Worm (Caenorhabditis elegans): ENCODE measurements around the gene F38E9.4.

Gene F38E9.4

DNA sequence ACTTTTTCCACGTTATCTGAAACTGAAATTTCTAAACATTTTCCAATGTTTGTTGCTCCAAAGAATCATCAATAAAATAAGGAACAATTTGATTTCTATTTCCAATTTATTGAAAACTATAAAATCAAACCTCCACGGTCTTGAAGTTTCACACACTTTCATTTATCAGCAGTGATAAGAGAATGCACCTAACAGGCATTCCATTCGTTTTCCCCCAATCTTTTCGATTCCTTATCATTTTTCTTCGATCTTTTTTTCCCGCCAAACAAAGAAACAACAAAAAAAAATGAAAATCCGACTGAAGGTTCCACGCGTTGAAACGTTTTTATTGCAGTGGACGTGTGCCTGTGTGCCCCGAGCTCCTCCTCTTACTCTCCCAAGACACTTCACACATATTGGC is 4.9 kb downstream of the F38E9.4 start, which contains the start of gene nas-39:
TSS of gene nas-39 (plus strand) at position 269 of the 400 bp plus-strand sequence.
- TF ChIP-seq repo-1 (tag; optimal IDR thresholded peaks at IDR 0.05) (no peak), dox-1 (GFP tag; IDR thresholded peaks at IDR 0.05) (0 out of 2 replicates have a peak, but pooled peaks have one; percentile 7), nhr-80 (tag; optimal IDR thresholded peaks at IDR 0.05) (peak; percentile 73), ceh-40 (GFP tag; IDR thresholded peaks at IDR 0.05) (no peak), ceh-91 (GFP tag; IDR thresholded peaks at IDR 0.05) (no peak)

DNA sequence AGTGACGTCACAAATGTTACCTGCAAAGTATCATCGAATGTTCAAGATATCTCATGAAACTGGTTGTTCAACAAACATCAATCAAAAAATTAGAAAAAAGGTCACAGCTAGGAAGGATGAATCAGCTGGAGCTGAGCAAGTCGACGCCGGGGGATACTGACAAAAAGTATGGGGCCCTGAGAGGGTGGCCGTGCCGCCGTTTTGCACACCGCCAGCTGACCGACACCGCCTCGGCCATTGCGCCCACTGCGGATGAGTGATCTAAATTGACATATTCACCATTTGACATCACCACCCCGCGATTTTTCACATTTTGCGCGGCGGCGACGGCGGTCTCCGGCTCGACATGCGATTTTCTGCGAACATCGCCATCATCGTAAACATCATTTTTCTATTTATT is 5.4 kb downstream of the F38E9.4 start:
- no peak for TF ChIP-seq B0336.3 (GFP tag; IDR thresholded peaks at IDR 0.05)
- TF ChIP-seq nhr-90 (tag; optimal IDR thresholded peaks at IDR 0.05): no peak
- TF ChIP-seq zfh-2 (GFP tag; conservative IDR thresholded peaks at IDR 0.05): peak; percentile 78
- no peak for TF ChIP-seq snpc-1.1 (tag; optimal IDR thresholded peaks at IDR 0.05; ENCODE audit: insufficient read depth)
- no peak for TF ChIP-seq B0261.1 (tag; optimal IDR thresholded peaks at IDR 0.05)

DNA sequence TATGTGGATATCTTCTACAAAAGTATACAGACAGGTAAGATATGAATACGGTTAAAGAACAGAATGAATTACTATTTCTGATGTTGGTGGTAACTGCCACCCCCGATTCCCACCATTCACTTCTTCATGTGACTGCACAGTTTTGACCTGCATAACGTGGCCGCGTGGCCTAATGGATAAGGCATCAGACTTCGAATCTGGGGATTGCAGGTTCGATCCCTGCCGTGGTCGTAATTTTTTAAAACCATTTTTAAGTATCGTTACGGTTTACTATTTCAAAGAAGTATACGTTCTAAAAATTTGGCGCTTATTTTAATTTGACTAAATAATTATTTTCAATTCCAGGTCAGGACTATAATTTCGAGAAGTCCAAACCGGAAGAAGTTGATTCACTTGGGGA is 9.6 kb downstream of the F38E9.4 start:
- TF ChIP-seq bed-1 (GFP tag; IDR thresholded peaks at IDR 0.05) (no peak), F10E7.11 (tag; optimal IDR thresholded peaks at IDR 0.05) (no peak), F37B4.10 (GFP tag; IDR thresholded peaks at IDR 0.05) (no peak), dpff-1 (tag; optimal IDR thresholded peaks at IDR 0.05) (no peak), B0261.1 (tag; optimal IDR thresholded peaks at IDR 0.05) (peak; percentile 68), lin-26 (GFP tag; IDR thresholded peaks at IDR 0.05) (peak; percentile 41; the same call in 1 of the 2 replicates), F49E8.2 (tag; optimal IDR thresholded peaks at IDR 0.05; ENCODE audit: insufficient read depth) (no peak), rcor-1 (GFP tag; IDR thresholded peaks at IDR 0.05) (peak; percentile 34; the same call in 1 of the 2 replicates), ama-1 (optimal IDR thresholded peaks at IDR 0.05) (no peak), ama-1 (GFP tag; optimal IDR thresholded peaks at IDR 0.05) (no peak), hsf-1 (GFP tag; IDR thresholded peaks at IDR 0.05) (no peak), snpc-1.1 (tag; optimal IDR thresholded peaks at IDR 0.05; ENCODE audit: insufficient read depth) (peak; percentile 38), nhr-90 (tag; optimal IDR thresholded peaks at IDR 0.05) (peak; percentile 2), tbp1 (GFP tag; optimal IDR thresholded peaks at IDR 0.05) (peak; percentile 89), him-1 (tag; optimal IDR thresholded peaks at IDR 0.05) (peak; percentile 72), lsy-27 (tag; optimal IDR thresholded peaks at IDR 0.05; ENCODE audit: borderline replicate concordance, insufficient read depth) (no peak), rpc-1 (optimal IDR thresholded peaks at IDR 0.05) (peak; percentile 54), rpc-1 (tag; optimal IDR thresholded peaks at IDR 0.05) (peak; percentile 80), sptf-2 (GFP tag; optimal IDR thresholded peaks at IDR 0.05) (no peak), madf-3 (GFP tag; IDR thresholded peaks at IDR 0.05) (no peak), pbrm-1 (GFP tag; IDR thresholded peaks at IDR 0.05) (peak; percentile 63; the same call in 1 of the 2 replicates), F57C9.4 (tag; optimal IDR thresholded peaks at IDR 0.05) (no peak), zfh-2 (GFP tag; conservative IDR thresholded peaks at IDR 0.05) (no peak), snpc-4 (GFP tag; optimal IDR thresholded peaks at IDR 0.05) (peak; percentile 50), snpc-4 (tag; optimal IDR thresholded peaks at IDR 0.05) (peak in 3 of 4 experiments; percentile 20 to 73 (median 57)), ceh-79 (tag; optimal IDR thresholded peaks at IDR 0.05) (no peak), pha-4 (tag; optimal IDR thresholded peaks at IDR 0.05) (no peak), snpc-3.4 (tag; optimal IDR thresholded peaks at IDR 0.05) (peak; percentile 46), C06A6.2 (GFP tag; conservative IDR thresholded peaks at IDR 0.05) (no peak), sdz-38 (tag; optimal IDR thresholded peaks at IDR 0.05) (no peak), snpc-1.3 (tag; optimal IDR thresholded peaks at IDR 0.05; ENCODE audit: insufficient read depth) (peak; percentile 30), B0336.3 (GFP tag; IDR thresholded peaks at IDR 0.05) (no peak), D2030.7 (GFP tag; IDR thresholded peaks at IDR 0.05) (peak; percentile 56), madf-8 (GFP tag; conservative IDR thresholded peaks at IDR 0.05) (no peak), bed-2 (GFP tag; IDR thresholded peaks at IDR 0.05) (no peak)
